Worm (Caenorhabditis elegans): ENCODE measurements around the gene clec-265.

DNA sequence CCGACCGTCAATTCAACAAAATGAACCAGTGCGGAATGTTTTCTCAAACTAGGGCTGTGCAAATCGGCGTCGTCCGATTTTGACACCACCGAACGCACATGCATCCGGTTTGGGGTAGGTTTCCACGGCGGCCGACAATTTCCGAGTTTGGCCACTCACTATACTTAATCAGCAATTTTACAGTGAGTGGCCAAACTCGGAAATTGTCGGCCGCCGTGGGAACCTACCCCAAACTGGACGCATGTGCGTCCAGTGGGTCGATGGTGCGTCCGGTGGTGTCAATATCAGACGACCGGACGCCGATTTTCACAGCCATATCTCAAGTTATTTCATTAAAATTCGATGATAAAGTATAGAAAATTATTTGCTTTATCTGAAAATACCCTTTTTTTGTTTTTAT is 41.4 kb upstream of the clec-265 start:
- TF ChIP-seq rnt-1 (tag; optimal IDR thresholded peaks at IDR 0.05) (no peak), ceh-9 (tag; optimal IDR thresholded peaks at IDR 0.05) (no peak), gmeb-2 (tag; optimal IDR thresholded peaks at IDR 0.05) (no peak), F13H6.1 (tag; optimal IDR thresholded peaks at IDR 0.05) (no peak), hlh-13 (GFP tag; optimal IDR thresholded peaks at IDR 0.05) (no peak), che-1 (tag; optimal IDR thresholded peaks at IDR 0.05) (no peak), ref-2 (tag; optimal IDR thresholded peaks at IDR 0.05) (no peak), zip-5 (tag; optimal IDR thresholded peaks at IDR 0.05) (no peak), hlh-30 (tag; optimal IDR thresholded peaks at IDR 0.05; ENCODE audit: insufficient read depth) (no peak)

Data from whole organism, late embryonic.